Fruit fly (Drosophila melanogaster) whole organism, adult: ENCODE data around the gene Las.

Experiments
- CG11617 ChIP-seq: fragments of 200-800 bp; sonication (Bioruptor generic); optimal IDR thresholded peaks from 2 replicates; lab custom pipeline; 2017; ENCODE audit warnings: mild to moderate bottlenecking, missing biosample characterization, missing genetic modification reagents, missing genetic modification characterization
- CG12768 ChIP-seq: fragments of 200-800 bp; sonication (Bioruptor generic); optimal IDR thresholded peaks from 2 replicates; lab custom pipeline; 2017; ENCODE audit warnings: missing biosample characterization, missing genetic modification characterization, mild to moderate bottlenecking, moderate library complexity, missing genetic modification reagents
- CG14711 ChIP-seq: fragments of 200-800 bp; sonication (Bioruptor generic); optimal IDR thresholded peaks from 2 replicates; lab custom pipeline; 2018; ENCODE audit warnings: missing biosample characterization, mild to moderate bottlenecking, missing genetic modification characterization, moderate library complexity
- CG1620 ChIP-seq: fragments of 200-800 bp; sonication (Bioruptor generic); optimal IDR thresholded peaks from 2 replicates; lab custom pipeline; 2016; ENCODE audit warnings: missing biosample characterization, missing genetic modification characterization
- CG33017 ChIP-seq: fragments of 200-800 bp; sonication (Bioruptor generic); optimal IDR thresholded peaks from 2 replicates; lab custom pipeline; 2018; ENCODE audit warnings: missing biosample characterization, mild to moderate bottlenecking, missing genetic modification characterization, moderate library complexity
- CG5204 ChIP-seq: fragments of 200-800 bp; sonication (Bioruptor generic); optimal IDR thresholded peaks from 2 replicates; lab custom pipeline; 2016; ENCODE audit warnings: missing biosample characterization, missing genetic modification characterization
- CG7045 ChIP-seq: fragments of 200-800 bp; sonication (Bioruptor generic); optimal IDR thresholded peaks from 2 replicates; lab custom pipeline; 2017; ENCODE audit warnings: missing biosample characterization, mild to moderate bottlenecking, missing genetic modification characterization
- CG7101 ChIP-seq: fragments of 200-800 bp; sonication (Bioruptor generic); optimal IDR thresholded peaks from 2 replicates; lab custom pipeline; 2018; ENCODE audit warnings: missing biosample characterization, mild to moderate bottlenecking, missing genetic modification characterization, moderate library complexity
- Clk ChIP-seq: fragments of 200-800 bp; sonication (Bioruptor generic); optimal IDR thresholded peaks from 2 replicates; lab custom pipeline; 2017; ENCODE audit warnings: missing biosample characterization, missing genetic modification characterization
- Crg-1 ChIP-seq: fragments of 200-800 bp; sonication (Bioruptor generic); optimal IDR thresholded peaks from 2 replicates; lab custom pipeline; 2016; ENCODE audit warnings: missing biosample characterization, missing genetic modification characterization
- Hr96 ChIP-seq: fragments of 200-800 bp; sonication (Bioruptor generic); optimal IDR thresholded peaks from 2 replicates; lab custom pipeline; 2016; ENCODE audit warnings: missing biosample characterization, missing genetic modification characterization
- Mnt ChIP-seq: fragments of 200-800 bp; sonication (Bioruptor generic); optimal IDR thresholded peaks from 2 replicates; lab custom pipeline; 2016; ENCODE audit warnings: missing biosample characterization, mild to moderate bottlenecking, missing genetic modification characterization
- bab1 ChIP-seq: fragments of 200-800 bp; sonication (Bioruptor generic); optimal IDR thresholded peaks from 3 replicates; lab custom pipeline; 2019; ENCODE audit warnings: missing biosample characterization, mild to moderate bottlenecking, missing genetic modification characterization, moderate library complexity
- cic ChIP-seq: fragments of 200-800 bp; sonication (Bioruptor generic); optimal IDR thresholded peaks from 2 replicates; lab custom pipeline; 2017; ENCODE audit warnings: missing biosample characterization, mild to moderate bottlenecking, missing genetic modification characterization, moderate library complexity
- cnc ChIP-seq, 2 experiments: fragments of >200 bp; optimal IDR thresholded peaks; 2 replicates each; lab custom pipeline; 2017
- kay ChIP-seq: fragments of 200-800 bp; sonication (Bioruptor generic); peaks from one replicate; lab custom pipeline; 2016; ENCODE audit warnings: missing biosample characterization, missing genetic modification characterization, borderline replicate concordance
- ovo ChIP-seq: fragments of 200-800 bp; sonication (Bioruptor generic); optimal IDR thresholded peaks from 2 replicates; lab custom pipeline; 2016; ENCODE audit warnings: missing biosample characterization, missing genetic modification characterization
- pad ChIP-seq: fragments of 200-800 bp; sonication (Bioruptor generic); optimal IDR thresholded peaks from 3 replicates; lab custom pipeline; 2017; ENCODE audit warnings: missing biosample characterization, missing genetic modification characterization, mild to moderate bottlenecking, moderate library complexity, missing genetic modification reagents
- tj ChIP-seq: fragments of 200-800 bp; sonication (Bioruptor generic); optimal IDR thresholded peaks from 3 replicates; lab custom pipeline; 2017; ENCODE audit warnings: missing biosample characterization, mild to moderate bottlenecking, missing genetic modification characterization, moderate library complexity
- toe ChIP-seq: fragments of 200-800 bp; sonication (Bioruptor generic); optimal IDR thresholded peaks from 2 replicates; lab custom pipeline; 2016; ENCODE audit warnings: missing biosample characterization, missing genetic modification characterization

Gene Las

DNA sequence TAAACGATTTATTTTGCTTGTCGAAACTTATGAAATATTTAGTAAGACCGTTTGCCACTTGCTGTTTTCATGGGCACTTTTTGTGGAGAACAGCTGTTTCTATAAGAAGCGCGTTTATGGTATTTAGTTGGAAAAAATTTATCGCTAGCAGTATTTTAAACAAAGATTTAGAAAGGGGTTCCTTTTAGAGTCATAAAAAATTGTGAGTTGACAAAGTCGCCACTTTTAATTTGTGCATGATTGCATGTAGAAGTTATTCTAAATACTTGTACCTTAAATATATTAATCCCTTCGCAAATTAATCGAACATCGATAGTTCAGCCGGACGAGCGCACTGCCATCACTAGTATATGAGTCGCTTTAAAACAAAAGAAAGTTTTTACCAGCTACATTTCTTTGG, at the start of gene Las, which contains the start of gene Psn:
TSS of gene Las (minus strand) at position 65 of the 400 bp plus-strand sequence.
TSS of gene Psn (plus strand) at position 172 of the 400 bp plus-strand sequence.
- TF ChIP-seq CG14711 (tag; lab: Kevin White, UChicago) (peak; percentile 23), tj (peak; percentile 13), CG5204 (GFP tag; lab: Kevin White, UChicago) (no peak), Mnt (GFP tag; lab: Kevin White, UChicago) (peak; percentile 39), CG12768 (GFP tag; lab: Kevin White, UChicago) (no peak), bab1 (GFP tag; lab: Kevin White, UChicago) (peak; percentile 56), CG1620 (GFP tag; lab: Kevin White, UChicago) (peak; percentile 12), CG11617 (GFP tag; lab: Kevin White, UChicago) (peak; percentile 40)

DNA sequence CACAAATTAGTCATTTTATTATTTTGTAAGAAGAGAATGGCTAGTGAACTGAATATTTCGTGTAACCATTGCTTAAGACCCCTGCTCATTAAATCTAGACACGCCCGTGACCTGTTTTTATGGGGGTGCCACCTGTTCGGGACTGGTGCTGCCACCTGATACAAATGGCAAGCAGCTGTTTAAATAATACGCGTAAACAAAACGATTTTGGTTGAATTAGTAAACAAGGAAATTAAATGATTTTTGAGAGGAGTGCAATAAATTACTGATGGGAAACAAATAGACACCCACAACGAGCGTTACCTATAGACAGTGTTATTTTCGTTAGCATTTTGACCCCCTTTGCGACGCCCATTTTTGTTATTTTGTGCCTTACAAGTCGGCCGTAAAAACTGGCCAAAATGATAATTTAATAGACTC, 42.6 kb upstream of the Las start:
- TF ChIP-seq CG5204 (GFP tag; lab: Kevin White, UChicago): peak; percentile 78
- TF ChIP-seq cic (GFP tag; lab: Kevin White, UChicago): peak; percentile 80
- TF ChIP-seq Crg-1 (GFP tag; lab: Kevin White, UChicago): peak; percentile 90
- TF ChIP-seq pad (GFP tag; lab: Kevin White, UChicago): peak; percentile 68
- TF ChIP-seq CG7101 (tag; lab: Kevin White, UChicago): peak; percentile 90
- TF ChIP-seq CG7045 (GFP tag; lab: Kevin White, UChicago): peak; percentile 91
- TF ChIP-seq bab1 (GFP tag; lab: Kevin White, UChicago): peak; percentile 90
- peak; percentile 79 for TF ChIP-seq Clk (GFP tag; lab: Kevin White, UChicago)
- peak; percentile 93 for TF ChIP-seq CG1620 (GFP tag; lab: Kevin White, UChicago)
- TF ChIP-seq Mnt (GFP tag; lab: Kevin White, UChicago): peak; percentile 68
- no peak for TF ChIP-seq cnc (optimal IDR thresholded peaks at IDR 0.05; lab: Kevin White, UChicago)
- TF ChIP-seq CG14711 (tag; lab: Kevin White, UChicago): peak; percentile 86
- peak; percentile 61 for TF ChIP-seq Hr96 (GFP tag; lab: Kevin White, UChicago)
- TF ChIP-seq kay (GFP tag; lab: Kevin White, UChicago): peak; percentile 85
- TF ChIP-seq tj: peak; percentile 71
- peak; percentile 68 for TF ChIP-seq ovo (GFP tag; lab: Kevin White, UChicago)
- TF ChIP-seq CG11617 (GFP tag; lab: Kevin White, UChicago): peak; percentile 91
- peak; percentile 91 for TF ChIP-seq CG12768 (GFP tag; lab: Kevin White, UChicago)
- peak; percentile 90 for TF ChIP-seq CG33017 (tag; lab: Kevin White, UChicago)
- TF ChIP-seq toe (GFP tag; lab: Kevin White, UChicago): peak; percentile 91

dm6 chr3L:20474197-20474788, 42.1 kb upstream of the Las start, which contains the start of gene isoQC:
TSS of gene isoQC (plus strand) at chr3L:20474466.
- no peak for TF ChIP-seq tj
- TF ChIP-seq Mnt (GFP tag; lab: Kevin White, UChicago): peak; percentile 60
- peak; percentile 90 for TF ChIP-seq kay (GFP tag; lab: Kevin White, UChicago)

DNA sequence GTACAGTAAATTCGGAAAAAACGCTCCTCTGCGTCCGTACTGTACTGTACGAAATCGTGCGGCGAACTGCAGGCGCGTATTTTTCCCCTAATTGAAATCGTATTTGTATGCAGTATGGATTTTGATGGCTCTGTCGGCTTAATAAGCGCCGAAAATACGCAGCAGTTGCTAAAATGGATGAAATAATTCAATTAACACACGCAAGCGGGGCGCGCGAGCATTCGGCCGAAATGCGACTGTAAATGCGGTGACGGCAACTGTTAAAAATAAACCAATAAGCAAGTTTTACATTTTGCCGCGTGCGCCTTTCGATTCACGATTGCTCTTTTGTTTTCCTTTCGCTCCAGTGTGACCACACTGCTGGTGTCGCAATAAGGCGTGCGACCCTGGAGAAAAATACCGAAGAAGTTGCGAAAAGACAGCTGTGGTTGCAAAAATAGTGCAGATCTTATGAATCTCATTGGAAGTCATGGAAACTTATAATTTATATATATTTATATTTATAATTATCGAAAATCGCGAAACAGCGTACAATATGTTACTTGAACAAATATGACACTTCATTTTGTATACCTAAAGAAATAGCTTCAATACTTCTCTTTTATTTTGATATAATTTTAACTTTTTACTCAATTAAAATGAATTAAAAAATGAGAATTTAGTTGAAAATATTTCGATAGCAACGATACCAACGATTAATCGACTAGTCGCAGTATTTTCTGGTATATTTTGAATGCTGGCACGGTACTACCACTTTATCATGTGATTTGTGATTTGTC, 41.0 kb upstream of the Las start, which contains the start of the genes CG32428 and CG5969:
TSS of gene CG32428 (minus strand) at position 703 of the 779 bp plus-strand sequence.
TSS of gene CG5969 (plus strand) at position 763 of the 779 bp plus-strand sequence.
- peak; percentile 8 for TF ChIP-seq toe (GFP tag; lab: Kevin White, UChicago)
- peak; percentile 60 for TF ChIP-seq Mnt (GFP tag; lab: Kevin White, UChicago)
- no peak for TF ChIP-seq ovo (GFP tag; lab: Kevin White, UChicago)
- no peak for TF ChIP-seq CG1620 (GFP tag; lab: Kevin White, UChicago)
- peak; percentile 82 for TF ChIP-seq tj
- TF ChIP-seq bab1 (GFP tag; lab: Kevin White, UChicago): no peak
- peak; percentile 70 for TF ChIP-seq CG7045 (GFP tag; lab: Kevin White, UChicago)
- TF ChIP-seq Crg-1 (GFP tag; lab: Kevin White, UChicago): no peak
- no peak for TF ChIP-seq Clk (GFP tag; lab: Kevin White, UChicago)
- TF ChIP-seq pad (GFP tag; lab: Kevin White, UChicago): peak; percentile 47
- no peak for TF ChIP-seq Hr96 (GFP tag; lab: Kevin White, UChicago)
- peak; percentile 78 for TF ChIP-seq CG12768 (GFP tag; lab: Kevin White, UChicago)
- peak; percentile 40 for TF ChIP-seq CG11617 (GFP tag; lab: Kevin White, UChicago)
- TF ChIP-seq CG7101 (tag; lab: Kevin White, UChicago): peak; percentile 74
- TF ChIP-seq CG5204 (GFP tag; lab: Kevin White, UChicago): peak; percentile 11
- TF ChIP-seq CG33017 (tag; lab: Kevin White, UChicago): peak; percentile 74
- no peak for TF ChIP-seq cic (GFP tag; lab: Kevin White, UChicago)
- no peak for TF ChIP-seq cnc (optimal IDR thresholded peaks at IDR 0.05; lab: Kevin White, UChicago)
- TF ChIP-seq CG14711 (tag; lab: Kevin White, UChicago): peak; percentile 60
- no peak for TF ChIP-seq kay (GFP tag; lab: Kevin White, UChicago)

DNA sequence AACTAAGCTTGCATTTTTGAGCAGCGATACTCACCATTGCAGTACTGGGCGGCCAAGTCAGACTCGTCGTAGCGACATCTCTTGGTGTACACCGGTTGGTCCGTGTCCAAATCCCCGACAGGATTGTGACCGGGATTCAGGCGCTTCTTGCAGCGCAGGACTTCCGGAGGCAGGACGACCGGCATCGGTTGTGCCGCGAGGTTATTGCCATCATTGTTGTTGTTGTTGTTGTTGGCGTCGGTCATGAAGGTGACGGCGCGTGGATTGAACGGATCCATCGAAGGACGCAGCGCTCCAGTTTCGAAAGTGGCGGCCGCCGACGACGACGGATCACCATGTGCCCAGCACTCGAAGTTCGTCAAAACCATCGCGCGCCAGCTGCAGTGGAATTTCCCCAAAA, 40.4 kb upstream of the Las start:
- no peak for TF ChIP-seq Clk (GFP tag; lab: Kevin White, UChicago)
- TF ChIP-seq CG1620 (GFP tag; lab: Kevin White, UChicago): no peak
- no peak for TF ChIP-seq CG7101 (tag; lab: Kevin White, UChicago)
- TF ChIP-seq CG14711 (tag; lab: Kevin White, UChicago): no peak
- TF ChIP-seq kay (GFP tag; lab: Kevin White, UChicago): no peak
- no peak for TF ChIP-seq bab1 (GFP tag; lab: Kevin White, UChicago)
- no peak for TF ChIP-seq cic (GFP tag; lab: Kevin White, UChicago)
- no peak for TF ChIP-seq toe (GFP tag; lab: Kevin White, UChicago)
